Worm (Caenorhabditis elegans) whole organism, L4/young adult: Measurements from ENCODE around the gene srx-129.

ENCODE experiments used
- W03F9.2 ChIP-seq: fragments of 150-350 bp; optimal IDR thresholded peaks from 2 replicates; lab custom pipeline; 2014; ENCODE audit warnings: missing biosample characterization, missing genetic modification characterization
- dao-5 ChIP-seq: sonication (generic microtip); optimal IDR thresholded peaks from 2 replicates; lab custom pipeline; 2016; ENCODE audit warnings: missing genotype, missing genetic modification characterization, moderate library complexity, missing compliant biosample characterization
- him-1 ChIP-seq: sonication (generic microtip); optimal IDR thresholded peaks from 2 replicates; lab custom pipeline; 2016; ENCODE audit warnings: missing genotype, missing genetic modification reagents, missing genetic modification characterization, missing compliant biosample characterization

ce11 chrV:13856376-13856775 is 22.3 kb downstream of the srx-129 start, which contains the start of gene srx-134:
- TF ChIP-seq him-1 (tag; lab: Kevin White, UChicago) (no peak), dao-5 (no peak), W03F9.2 (no peak)
